Fruit fly (Drosophila melanogaster) whole organism, embryonic: Measurements from ENCODE around the gene CG11068.
A peak's percentile ranks its signal among the peaks of the same experiment; 100 is the strongest.

Experiments used
- Abd-B ChIP-seq: fragments of 200-800 bp; sonication (Bioruptor generic); optimal IDR thresholded peaks from 2 replicates; lab custom pipeline; 2018; ENCODE audit warnings: missing biosample characterization, mild to moderate bottlenecking, missing genetic modification characterization, moderate library complexity
- C15 ChIP-seq: fragments of 200-800 bp; sonication (Bioruptor generic); IDR thresholded peaks from 3 replicates; pipeline ENCODE4 v1.3.6; 2022; ENCODE audit warnings: missing biosample characterization, missing genetic modification characterization
- CG10274 ChIP-seq: fragments of 200-800 bp; sonication (Bioruptor generic); optimal IDR thresholded peaks from 3 replicates; lab custom pipeline; 2017; ENCODE audit warnings: missing biosample characterization, mild to moderate bottlenecking, missing genetic modification characterization
- CG11093 ChIP-seq: fragments of 200-800 bp; sonication (Bioruptor generic); IDR thresholded peaks from 3 replicates; pipeline ENCODE4 v1.3.6; 2022; ENCODE audit warnings: missing biosample characterization, missing genetic modification characterization
- CG11247 ChIP-seq: fragments of 200-800 bp; sonication (Bioruptor generic); IDR thresholded peaks from 2 replicates; pipeline ENCODE4 v1.3.6; 2022; ENCODE audit warnings: missing biosample characterization, missing genetic modification characterization
- CG14965 ChIP-seq: fragments of 200-800 bp; sonication (Bioruptor generic); optimal IDR thresholded peaks from 2 replicates; lab custom pipeline; 2016; ENCODE audit warnings: missing biosample characterization, missing genetic modification characterization, borderline replicate concordance
- CG16813 ChIP-seq: fragments of 200-800 bp; sonication (Bioruptor generic); IDR thresholded peaks from 3 replicates; pipeline ENCODE4 v1.3.6; 2022; ENCODE audit warnings: missing biosample characterization, missing genetic modification characterization; ENCODE audit not compliant: partially characterized antibody
- CG2129 ChIP-seq: fragments of 200-800 bp; sonication (Bioruptor generic); IDR thresholded peaks from 2 replicates; pipeline ENCODE4 v1.3.6; 2022; ENCODE audit warnings: missing biosample characterization, missing genetic modification characterization; ENCODE audit not compliant: partially characterized antibody
- CG2678 ChIP-seq: fragments of 200-800 bp; sonication (Bioruptor generic); optimal IDR thresholded peaks from 3 replicates; lab custom pipeline; 2019; ENCODE audit warnings: missing biosample characterization, mild to moderate bottlenecking, missing genetic modification characterization, moderate library complexity
- CG2712 ChIP-seq: fragments of 200-800 bp; optimal IDR thresholded peaks from 3 replicates; lab custom pipeline; 2019; ENCODE audit warnings: missing biosample characterization, mild to moderate bottlenecking, missing genetic modification characterization, moderate library complexity
- CG30403 ChIP-seq: fragments of 200-800 bp; sonication (Bioruptor generic); optimal IDR thresholded peaks from 3 replicates; lab custom pipeline; 2016; ENCODE audit warnings: missing biosample characterization, missing genetic modification characterization
- CG30431 ChIP-seq: fragments of 200-800 bp; sonication (Bioruptor generic); optimal IDR thresholded peaks from 2 replicates; lab custom pipeline; 2017; ENCODE audit warnings: missing biosample characterization, missing genetic modification characterization
- CG3065 ChIP-seq: fragments of 200-800 bp; sonication (Bioruptor generic); optimal IDR thresholded peaks from 2 replicates; lab custom pipeline; 2016; ENCODE audit warnings: missing biosample characterization, missing genetic modification characterization
- CG33557 ChIP-seq: fragments of 200-800 bp; sonication (Bioruptor generic); optimal IDR thresholded peaks from 2 replicates; lab custom pipeline; 2019; ENCODE audit warnings: missing biosample characterization, mild to moderate bottlenecking, missing genetic modification characterization, moderate library complexity
- CG42726 ChIP-seq: fragments of 200-800 bp; sonication (Bioruptor generic); IDR thresholded peaks from 2 replicates; pipeline ENCODE4 v1.3.6; 2022; ENCODE audit warnings: missing biosample characterization, missing genetic modification characterization; ENCODE audit not compliant: partially characterized antibody
- CG5953 ChIP-seq: fragments of 200-800 bp; sonication (Bioruptor generic); IDR thresholded peaks from 2 replicates; pipeline ENCODE4 v1.3.6; 2022; ENCODE audit warnings: missing biosample characterization, missing genetic modification characterization
- CG6813 ChIP-seq: fragments of 200-800 bp; sonication (Bioruptor generic); optimal IDR thresholded peaks from 2 replicates; lab custom pipeline; 2017; ENCODE audit warnings: missing biosample characterization, missing genetic modification characterization, mild to moderate bottlenecking, moderate library complexity, missing genetic modification reagents
- CG7556 ChIP-seq: fragments of 200-800 bp; sonication (Bioruptor generic); optimal IDR thresholded peaks from 2 replicates; lab custom pipeline; 2017; ENCODE audit warnings: missing biosample characterization, mild to moderate bottlenecking, missing genetic modification characterization
- CG7928 ChIP-seq: fragments of 200-800 bp; sonication (Bioruptor generic); optimal IDR thresholded peaks from 2 replicates; lab custom pipeline; 2017; ENCODE audit warnings: missing biosample characterization, mild to moderate bottlenecking, missing genetic modification characterization
- CG9437 ChIP-seq: fragments of 200-800 bp; sonication (Bioruptor generic); optimal IDR thresholded peaks from 2 replicates; lab custom pipeline; 2018; ENCODE audit warnings: missing biosample characterization, mild to moderate bottlenecking, missing genetic modification characterization
- CHES-1-like ChIP-seq: fragments of 200-800 bp; sonication (Bioruptor generic); optimal IDR thresholded peaks from 2 replicates; lab custom pipeline; 2016; ENCODE audit warnings: missing biosample characterization, missing genetic modification characterization
- Ets65A ChIP-seq: fragments of 200-800 bp; sonication (Bioruptor generic); peaks from one replicate; lab custom pipeline; 2016; ENCODE audit warnings: missing biosample characterization, missing genetic modification characterization
- Gug ChIP-seq: fragments of 200-800 bp; sonication (Bioruptor generic); IDR thresholded peaks from 4 replicates; pipeline ENCODE4 v1.3.6; 2022; ENCODE audit warnings: missing biosample characterization, missing genetic modification characterization
- H15 ChIP-seq: fragments of 200-800 bp; sonication (Bioruptor generic); IDR thresholded peaks from 3 replicates; pipeline ENCODE4 v1.3.6; 2022; ENCODE audit warnings: missing biosample characterization, missing genetic modification characterization
- Hey ChIP-seq: fragments of 200-800 bp; sonication (Bioruptor generic); optimal IDR thresholded peaks from 3 replicates; lab custom pipeline; 2018; ENCODE audit warnings: missing biosample characterization, mild to moderate bottlenecking, missing genetic modification characterization
- HmgD ChIP-seq: fragments of 200-800 bp; sonication (Bioruptor generic); optimal IDR thresholded peaks from 3 replicates; lab custom pipeline; 2016; ENCODE audit warnings: missing biosample characterization, missing genetic modification characterization
- Hr3 ChIP-seq: fragments of 200-800 bp; sonication (Bioruptor generic); optimal IDR thresholded peaks from 3 replicates; lab custom pipeline; 2016; ENCODE audit warnings: missing biosample characterization, missing genetic modification characterization
- Lim3 ChIP-seq: fragments of 200-800 bp; sonication (Bioruptor generic); IDR thresholded peaks from 2 replicates; pipeline ENCODE4 v1.3.6; 2022; ENCODE audit warnings: missing biosample characterization, missing genetic modification characterization
- NC2β ChIP-seq: fragments of 200-800 bp; sonication (Bioruptor generic); optimal IDR thresholded peaks from 2 replicates; lab custom pipeline; 2016; ENCODE audit warnings: missing biosample characterization, missing genetic modification characterization
- Sry-δ ChIP-seq: fragments of 200-800 bp; sonication (Bioruptor generic); optimal IDR thresholded peaks from 2 replicates; lab custom pipeline; 2016; ENCODE audit warnings: missing biosample characterization, missing genetic modification characterization
- Usf ChIP-seq: fragments of 200-800 bp; sonication (Bioruptor generic); optimal IDR thresholded peaks from 2 replicates; lab custom pipeline; 2017; ENCODE audit warnings: missing genotype, missing biosample characterization, missing genetic modification characterization
- az2 ChIP-seq: fragments of 200-800 bp; sonication (Bioruptor generic); optimal IDR thresholded peaks from 3 replicates; lab custom pipeline; 2016; ENCODE audit warnings: missing biosample characterization, missing genetic modification characterization
- dati ChIP-seq: fragments of 200-800 bp; sonication (Bioruptor generic); IDR thresholded peaks from 2 replicates; pipeline ENCODE4 v1.3.6; 2022; ENCODE audit warnings: missing biosample characterization, missing genetic modification characterization
- dm ChIP-seq: fragments of 200-800 bp; sonication (Bioruptor generic); optimal IDR thresholded peaks from 3 replicates; lab custom pipeline; 2016; ENCODE audit warnings: missing biosample characterization, missing genetic modification characterization
- dmrt11E ChIP-seq: fragments of 200-800 bp; sonication (Bioruptor generic); optimal IDR thresholded peaks from 3 replicates; lab custom pipeline; 2018; ENCODE audit warnings: missing biosample characterization, mild to moderate bottlenecking, missing genetic modification characterization, moderate library complexity
- fru ChIP-seq: fragments of >200 bp; optimal IDR thresholded peaks from 2 replicates; lab custom pipeline; 2017
- fu2 ChIP-seq: fragments of 200-800 bp; sonication (Bioruptor generic); optimal IDR thresholded peaks from 2 replicates; lab custom pipeline; 2016; ENCODE audit warnings: missing biosample characterization, missing genetic modification characterization
- kay ChIP-seq: fragments of 200-800 bp; sonication (Bioruptor generic); optimal IDR thresholded peaks from 2 replicates; lab custom pipeline; 2016; ENCODE audit warnings: missing biosample characterization, missing genetic modification characterization
- klu ChIP-seq: fragments of 200-800 bp; sonication (Bioruptor generic); IDR thresholded peaks from 2 replicates; pipeline ENCODE4 v1.3.6; 2022; ENCODE audit warnings: missing biosample characterization, missing genetic modification characterization
- lbe ChIP-seq: fragments of 200-800 bp; sonication (Bioruptor generic); optimal IDR thresholded peaks from 2 replicates; lab custom pipeline; 2016; ENCODE audit warnings: missing biosample characterization, mild to moderate bottlenecking, missing genetic modification characterization
- lilli ChIP-seq: fragments of 200-800 bp; sonication (Bioruptor generic); optimal IDR thresholded peaks from 3 replicates; lab custom pipeline; 2016; ENCODE audit warnings: missing biosample characterization, missing genetic modification characterization
- pfk ChIP-seq: fragments of 200-800 bp; sonication (Bioruptor generic); optimal IDR thresholded peaks from 2 replicates; lab custom pipeline; 2018; ENCODE audit warnings: missing biosample characterization, mild to moderate bottlenecking, missing genetic modification characterization, moderate library complexity
- pho ChIP-seq: fragments of 200-800 bp; sonication (Bioruptor generic); optimal IDR thresholded peaks from 2 replicates; lab custom pipeline; 2016; ENCODE audit warnings: missing biosample characterization, missing genetic modification characterization
- phol ChIP-seq: fragments of 200-800 bp; sonication (Bioruptor generic); optimal IDR thresholded peaks from 3 replicates; lab custom pipeline; 2018; ENCODE audit warnings: missing biosample characterization, mild to moderate bottlenecking, missing genetic modification characterization, moderate library complexity
- pnt ChIP-seq: fragments of 200-800 bp; sonication (Bioruptor generic); optimal IDR thresholded peaks from 3 replicates; lab custom pipeline; 2016; ENCODE audit warnings: missing biosample characterization, missing genetic modification characterization
- sug ChIP-seq: fragments of 200-800 bp; optimal IDR thresholded peaks from 2 replicates; lab custom pipeline; 2019; ENCODE audit warnings: missing biosample characterization, mild to moderate bottlenecking, missing genetic modification characterization, moderate library complexity
- tna ChIP-seq: fragments of 200-800 bp; sonication (Bioruptor generic); IDR thresholded peaks from 2 replicates; pipeline ENCODE4 v1.3.6; 2022; ENCODE audit warnings: missing biosample characterization, missing genetic modification characterization; ENCODE audit not compliant: partially characterized antibody
- ttk ChIP-seq: fragments of 200-800 bp; sonication (Bioruptor generic); IDR thresholded peaks from 2 replicates; pipeline ENCODE4 v2.1.2; 2022; ENCODE audit warnings: missing biosample characterization, missing genetic modification characterization
- vfl ChIP-seq: fragments of 200-800 bp; sonication (Bioruptor generic); optimal IDR thresholded peaks from 2 replicates; lab custom pipeline; 2016; ENCODE audit warnings: missing biosample characterization, missing genetic modification characterization
- wor ChIP-seq: fragments of 200-800 bp; sonication (Bioruptor generic); IDR thresholded peaks from 2 replicates; pipeline ENCODE4 v1.3.6; 2022; ENCODE audit warnings: missing biosample characterization, missing genetic modification characterization

CG11068 gene

DNA sequence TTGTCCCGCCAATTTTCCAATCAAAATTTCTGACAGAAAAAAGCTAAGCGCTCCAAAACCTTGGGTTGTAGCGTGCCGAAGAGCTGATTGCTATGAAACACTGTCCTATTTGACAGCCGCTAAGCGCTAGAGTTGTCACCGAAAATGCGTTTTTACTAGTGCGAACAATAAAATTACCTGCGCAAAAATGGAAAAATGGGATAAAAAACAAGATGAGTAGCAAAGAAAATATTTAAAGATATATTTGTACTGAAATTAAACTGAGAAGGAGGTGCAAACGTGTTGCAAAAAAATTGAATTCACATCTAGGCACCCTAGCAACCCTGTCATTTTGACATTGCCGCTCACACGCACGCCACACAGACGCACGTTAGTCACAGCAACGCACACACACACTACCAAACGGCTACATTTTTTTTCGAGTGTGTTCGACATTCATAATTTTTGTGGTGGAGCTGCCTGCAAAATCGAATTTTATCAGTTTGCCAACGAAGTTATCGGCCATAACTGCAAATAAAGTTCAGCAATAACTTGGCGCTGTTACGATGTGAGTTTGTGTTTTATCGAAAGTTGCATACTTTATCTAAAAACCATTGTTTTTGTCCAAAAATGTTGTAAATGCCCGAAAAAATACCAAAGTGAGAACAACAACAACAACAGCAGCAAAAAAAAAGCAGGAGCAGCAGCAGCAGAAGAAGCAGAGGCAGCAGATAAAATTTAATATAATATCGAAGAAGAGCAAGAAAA lies 41.1 kb downstream of the CG11068 start, which contains the start of gene ben (continued):
- TF ChIP-seq fu2 (GFP tag; lab: Kevin White, UChicago) = peak; percentile 82
- peak; percentile 70 for TF ChIP-seq CHES-1-like (GFP tag; lab: Kevin White, UChicago)
- peak; percentile 82 for TF ChIP-seq az2 (GFP tag; lab: Kevin White, UChicago)
- no peak for TF ChIP-seq CG7556 (GFP tag; lab: Kevin White, UChicago)
- TF ChIP-seq CG3065 (GFP tag; lab: Kevin White, UChicago) = peak; percentile 54
- peak; percentile 44 for TF ChIP-seq wor (GFP tag; lab: Robert Waterston, UW)
- peak; percentile 52 for TF ChIP-seq Hey (tag; lab: Kevin White, UChicago)
- TF ChIP-seq CG7928 = peak; percentile 62
- TF ChIP-seq CG5953 (GFP tag; lab: Robert Waterston, UW) = no peak
- TF ChIP-seq CG6813 = peak; percentile 63
- peak; percentile 46; the same call in 1 of the 3 replicates for TF ChIP-seq CG16813 (GFP tag; lab: Robert Waterston, UW)
- TF ChIP-seq CG9437 (GFP tag; lab: Kevin White, UChicago) = peak; percentile 59
- TF ChIP-seq vfl (GFP tag; lab: Kevin White, UChicago) = peak; percentile 79
- TF ChIP-seq phol (tag; lab: Kevin White, UChicago) = peak; percentile 88
- TF ChIP-seq Sry-δ (GFP tag; lab: Kevin White, UChicago) = peak; percentile 55
- peak; percentile 75 for TF ChIP-seq CG33557
- peak; percentile 69; the same call in 1 of the 3 replicates for TF ChIP-seq CG11093 (GFP tag; lab: Robert Waterston, UW)
- TF ChIP-seq NC2β (GFP tag; lab: Kevin White, UChicago) = peak; percentile 71
- TF ChIP-seq Abd-B (GFP tag; lab: Kevin White, UChicago) = peak; percentile 90
- peak; percentile 90 for TF ChIP-seq CG30403
- peak; percentile 89 for TF ChIP-seq sug (tag; lab: Kevin White, UChicago)
- TF ChIP-seq HmgD (GFP tag; lab: Kevin White, UChicago) = peak; percentile 93
- peak; percentile 99 for TF ChIP-seq Ets65A (GFP tag; lab: Kevin White, UChicago)
- TF ChIP-seq dmrt11E (tag; lab: Kevin White, UChicago) = peak; percentile 88
- peak; percentile 69; the same call in 1 of the 2 replicates for TF ChIP-seq ttk (GFP tag; lab: Robert Waterston, UW)
- TF ChIP-seq C15 (GFP tag; lab: Robert Waterston, UW) = 0 out of 3 replicates have a peak, but pooled peaks have one; percentile 64
- peak; percentile 84 for TF ChIP-seq Usf (GFP tag; lab: Kevin White, UChicago)
- no peak for TF ChIP-seq pfk
- TF ChIP-seq CG10274 = peak; percentile 59
- peak; percentile 79 for TF ChIP-seq klu (GFP tag; lab: Robert Waterston, UW)
- peak; percentile 48; the same call in 1 of the 2 replicates for TF ChIP-seq Lim3 (GFP tag; lab: Robert Waterston, UW)
- no peak for TF ChIP-seq CG14965 (GFP tag; lab: Kevin White, UChicago)
- TF ChIP-seq CG2129 (GFP tag; lab: Robert Waterston, UW) = no peak
- TF ChIP-seq lbe (GFP tag; lab: Kevin White, UChicago) = no peak
- TF ChIP-seq CG42726 (GFP tag; lab: Robert Waterston, UW) = 0 out of 2 replicates have a peak, but pooled peaks have one; percentile 22
- TF ChIP-seq CG30431 (GFP tag; lab: Kevin White, UChicago) = peak; percentile 86
- peak; percentile 88 for TF ChIP-seq Hr3 (GFP tag; lab: Kevin White, UChicago)
- peak; percentile 86 for TF ChIP-seq CG2678
- peak; percentile 73; the same call in 1 of the 3 replicates for TF ChIP-seq H15 (GFP tag; lab: Robert Waterston, UW)
- TF ChIP-seq tna (GFP tag; lab: Robert Waterston, UW) = no peak
- peak; percentile 87 for TF ChIP-seq CG2712
- peak; percentile 58 for TF ChIP-seq CG11247 (GFP tag; lab: Robert Waterston, UW)
- TF ChIP-seq fru = no peak
- peak; percentile 83 for TF ChIP-seq Gug (GFP tag; lab: Robert Waterston, UW)
- peak; percentile 75 for TF ChIP-seq kay (GFP tag; lab: Kevin White, UChicago)
- TF ChIP-seq dm (GFP tag; lab: Kevin White, UChicago) = peak; percentile 59
- TF ChIP-seq dati (GFP tag; lab: Robert Waterston, UW) = no peak
- peak; percentile 87 for TF ChIP-seq lilli (GFP tag; lab: Kevin White, UChicago)
- TF ChIP-seq pnt = peak; percentile 87
- peak; percentile 80 for TF ChIP-seq pho (GFP tag; lab: Kevin White, UChicago)
